Worm (Caenorhabditis elegans): ENCODE measurements around the gene Y43F8B.9.

Y43F8B.9 gene

DNA sequence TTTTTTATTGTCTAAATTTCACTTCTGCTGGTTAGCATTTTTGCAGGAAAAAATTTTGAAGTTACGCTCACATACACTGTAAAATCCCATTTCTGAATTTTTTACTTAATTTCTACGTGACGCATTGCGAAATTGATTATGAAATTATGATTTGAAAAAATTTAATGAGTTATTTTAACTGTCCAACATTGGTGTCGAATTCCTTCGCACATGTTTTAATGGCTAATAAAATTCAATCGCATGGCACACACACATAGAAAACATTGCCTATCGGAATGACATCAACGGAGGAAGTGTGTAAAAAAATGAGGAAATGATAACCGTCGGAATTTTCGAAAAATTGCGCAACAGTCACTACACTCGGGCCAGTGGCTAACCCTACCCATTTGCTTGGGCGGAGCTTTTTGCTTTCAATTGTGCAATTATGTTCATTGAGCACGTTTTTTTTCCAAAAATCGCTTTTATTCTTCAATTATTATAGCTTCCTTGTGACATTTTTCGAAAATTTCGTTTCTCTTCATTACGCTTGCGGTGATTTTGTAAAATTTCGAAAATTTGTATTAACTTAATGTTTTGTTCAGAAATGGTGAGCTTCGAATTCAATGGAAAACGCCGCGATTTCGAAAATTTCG is 44.0 kb upstream of the Y43F8B.9 start, which contains the start of gene C25F9.16:
Gene C25F9.16 (plus strand): TSS at position 582 of the 632 bp plus-strand sequence.
- TF ChIP-seq C06A6.2 (GFP tag; conservative IDR thresholded peaks at IDR 0.05) (no peak), cebp-1 (GFP tag; IDR thresholded peaks at IDR 0.05) (peak; percentile 61; the same call in 1 of the 2 replicates), cebp-1 (tag; optimal IDR thresholded peaks at IDR 0.05) (peak; percentile 72)

DNA sequence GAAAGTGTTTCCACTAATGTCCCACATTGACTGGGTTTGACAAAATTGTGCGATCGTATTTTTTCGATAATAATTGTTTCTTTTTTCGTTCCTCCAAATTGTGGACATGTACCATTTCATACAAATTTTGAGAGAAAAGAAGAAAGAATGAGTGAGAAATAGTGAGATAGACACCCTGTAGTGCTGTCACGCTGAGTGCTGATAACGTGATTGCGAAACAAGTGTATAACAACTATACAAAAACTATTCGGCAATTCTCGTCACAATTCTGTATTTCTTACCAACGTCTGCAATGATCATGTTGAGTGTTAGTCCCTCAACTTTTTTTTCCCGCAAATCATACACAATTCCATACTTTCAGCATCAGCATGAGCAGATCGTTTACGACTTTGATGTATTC is 41.6 kb upstream of the Y43F8B.9 start, which contains the start of gene C25F9.14:
Gene C25F9.14 (plus strand): TSS at position 178 of the 400 bp plus-strand sequence.
- TF ChIP-seq unc-62 (GFP tag; optimal IDR thresholded peaks at IDR 0.05), result no peak
- no peak for TF ChIP-seq atf-7 (tag; optimal IDR thresholded peaks at IDR 0.05)
- no peak for TF ChIP-seq Y67H2A.10 (GFP tag; conservative IDR thresholded peaks at IDR 0.05)
- TF ChIP-seq cebp-1 (GFP tag; IDR thresholded peaks at IDR 0.05), result peak; percentile 51; the same call in 1 of the 2 replicates
- TF ChIP-seq cebp-1 (tag; optimal IDR thresholded peaks at IDR 0.05), result peak; percentile 80
- TF ChIP-seq nhr-80 (tag; optimal IDR thresholded peaks at IDR 0.05), result peak; percentile 51
- TF ChIP-seq madf-10 (tag; optimal IDR thresholded peaks at IDR 0.05), result no peak
- TF ChIP-seq tlf-1 (GFP tag; optimal IDR thresholded peaks at IDR 0.05), result no peak
- no peak for TF ChIP-seq ztf-3 (GFP tag; optimal IDR thresholded peaks at IDR 0.05)
- no peak for TF ChIP-seq cebp-2 (GFP tag; IDR thresholded peaks at IDR 0.05)
- no peak for TF ChIP-seq B0336.3 (GFP tag; IDR thresholded peaks at IDR 0.05)

DNA sequence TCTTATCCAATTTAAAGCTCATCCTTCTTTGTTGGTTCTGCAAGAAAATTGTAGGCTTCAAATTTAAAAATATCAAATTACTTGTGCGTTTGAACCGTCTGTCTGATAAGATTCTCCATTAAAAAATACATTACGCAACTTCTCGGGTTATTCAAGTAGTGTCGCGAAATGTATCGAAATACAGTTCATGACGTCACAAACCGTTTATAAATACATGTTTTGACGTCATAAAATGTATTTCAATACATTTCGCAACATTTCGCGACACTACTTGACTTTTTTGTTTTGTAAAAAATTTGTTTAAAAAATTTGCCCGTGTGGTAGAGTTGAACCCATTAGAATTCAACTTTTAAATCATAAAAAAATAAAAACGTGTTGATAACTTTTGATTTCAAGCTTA is 34.4 kb upstream of the Y43F8B.9 start:
- TF ChIP-seq unc-62 (GFP tag; optimal IDR thresholded peaks at IDR 0.05), result peak; percentile 3
- TF ChIP-seq cebp-1 (GFP tag; IDR thresholded peaks at IDR 0.05), result peak; percentile 36; the same call in 1 of the 2 replicates
- peak; percentile 88 for TF ChIP-seq cebp-1 (tag; optimal IDR thresholded peaks at IDR 0.05)
- TF ChIP-seq die-1 (tag; optimal IDR thresholded peaks at IDR 0.05), result no peak
- TF ChIP-seq ztf-26 (tag; optimal IDR thresholded peaks at IDR 0.05), result no peak

DNA sequence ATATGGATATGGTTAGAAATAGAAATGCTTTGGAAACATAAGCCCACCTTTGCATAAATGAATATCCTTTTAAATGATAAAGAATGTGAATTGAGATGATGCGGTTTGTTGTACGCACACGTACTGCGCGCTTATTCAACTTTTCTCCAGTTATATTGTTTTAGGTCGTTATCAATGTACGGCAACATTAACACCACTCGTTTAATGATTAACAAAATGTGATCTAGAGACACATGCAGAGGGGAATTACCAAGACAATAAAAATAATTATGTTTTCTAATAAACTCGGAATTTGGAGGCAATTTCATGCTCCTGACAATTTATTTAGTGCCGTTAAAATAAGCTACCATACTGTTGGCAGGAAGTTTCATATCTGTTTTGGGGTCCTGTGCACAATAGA is 32.5 kb upstream of the Y43F8B.9 start, which contains the start of gene M04C3.1:
Gene M04C3.1 (minus strand): TSS at position 164 of the 400 bp plus-strand sequence.
- no peak for TF ChIP-seq snpc-1.1 (tag; optimal IDR thresholded peaks at IDR 0.05; ENCODE audit: insufficient read depth)
- no peak for TF ChIP-seq nfya-2 (GFP tag; IDR thresholded peaks at IDR 0.05)
- TF ChIP-seq T26A5.8 (tag; optimal IDR thresholded peaks at IDR 0.05), result no peak
- TF ChIP-seq nhr-80 (tag; optimal IDR thresholded peaks at IDR 0.05), result peak; percentile 23
- no peak for TF ChIP-seq tlf-1 (GFP tag; optimal IDR thresholded peaks at IDR 0.05)
- TF ChIP-seq F57A8.1 (GFP tag; optimal IDR thresholded peaks at IDR 0.05), result no peak
- no peak for TF ChIP-seq F49E8.2 (tag; optimal IDR thresholded peaks at IDR 0.05; ENCODE audit: insufficient read depth)

DNA sequence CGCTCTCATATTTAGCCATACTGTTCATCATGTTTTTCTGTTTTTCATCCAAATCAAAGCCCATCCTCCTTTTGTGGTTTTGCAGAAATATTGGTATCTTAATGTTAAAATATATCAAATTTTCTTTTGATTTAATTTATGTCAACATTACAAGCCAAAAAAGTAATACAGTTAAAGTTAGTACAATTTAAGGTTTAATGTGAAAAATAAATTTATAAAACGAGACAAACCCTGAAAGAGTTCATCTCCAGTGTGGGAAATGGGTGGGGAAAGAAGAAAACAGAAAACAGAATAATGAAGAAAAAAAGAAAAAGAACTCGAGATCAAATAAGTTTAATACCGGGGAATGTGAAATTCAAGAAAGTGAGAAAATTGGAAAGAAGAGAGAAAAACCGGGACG is 29.1 kb upstream of the Y43F8B.9 start, which contains the start of gene M04C3.2:
Gene M04C3.2 (minus strand): TSS at position 101 of the 400 bp plus-strand sequence.
- no peak for TF ChIP-seq madf-6 (GFP tag; IDR thresholded peaks at IDR 0.05)
- TF ChIP-seq hlh-12 (tag; optimal IDR thresholded peaks at IDR 0.05), result no peak
- TF ChIP-seq C06A6.2 (GFP tag; conservative IDR thresholded peaks at IDR 0.05), result no peak
- TF ChIP-seq ceh-91 (GFP tag; IDR thresholded peaks at IDR 0.05), result no peak
- no peak for TF ChIP-seq dpl-1 (GFP tag; optimal IDR thresholded peaks at IDR 0.05)
- TF ChIP-seq F49E8.2 (tag; optimal IDR thresholded peaks at IDR 0.05; ENCODE audit: insufficient read depth), result no peak
- TF ChIP-seq mel-28 (tag; optimal IDR thresholded peaks at IDR 0.05; ENCODE audit: borderline replicate concordance), result no peak
- no peak for TF ChIP-seq repo-1 (tag; optimal IDR thresholded peaks at IDR 0.05)
- TF ChIP-seq dpff-1 (tag; optimal IDR thresholded peaks at IDR 0.05), result no peak
- TF ChIP-seq efl-1 (GFP tag; optimal IDR thresholded peaks at IDR 0.05), result no peak
- TF ChIP-seq ceh-79 (tag; optimal IDR thresholded peaks at IDR 0.05), result no peak
- no peak for TF ChIP-seq Y53F4B.3 (GFP tag; IDR thresholded peaks at IDR 0.05)
- no peak for TF ChIP-seq lin-35 (GFP tag; optimal IDR thresholded peaks at IDR 0.05)
- TF ChIP-seq lin-40 (tag; optimal IDR thresholded peaks at IDR 0.05), result no peak
- TF ChIP-seq sptf-2 (GFP tag; optimal IDR thresholded peaks at IDR 0.05), result no peak
- no peak for TF ChIP-seq pbrm-1 (GFP tag; IDR thresholded peaks at IDR 0.05)
- TF ChIP-seq hrde-1 (tag; optimal IDR thresholded peaks at IDR 0.05; ENCODE audit: borderline replicate concordance), result no peak
- TF ChIP-seq Y79H2A.3 (GFP tag; conservative IDR thresholded peaks at IDR 0.05), result no peak
- TF ChIP-seq ztf-28 (GFP tag; IDR thresholded peaks at IDR 0.05), result no peak
